Worm (Caenorhabditis elegans) whole organism, L4 larva: ENCODE data around the gene srh-2.

Source experiments
- D1046.2 ChIP-seq: fragments of 200-800 bp; sonication (Bioruptor generic); IDR thresholded peaks from 2 replicates; pipeline ENCODE4 v1.3.6; 2022; ENCODE audit warnings: missing genetic modification characterization, missing compliant biosample characterization
- F26F4.8 ChIP-seq: fragments of 200-800 bp; sonication (Bioruptor generic); conservative IDR thresholded peaks from 2 replicates; pipeline ENCODE4 v1.3.6; 2022; ENCODE audit warnings: missing genetic modification characterization, missing compliant biosample characterization
- F44E2.7 ChIP-seq: fragments of 200-800 bp; sonication (Bioruptor generic); IDR thresholded peaks from 2 replicates; pipeline ENCODE4 v2.1.2; 2022; ENCODE audit warnings: missing genetic modification characterization, missing compliant biosample characterization
- R02D3.7 ChIP-seq: fragments of 150-350 bp; sonication (generic microtip); optimal IDR thresholded peaks from 3 replicates; lab custom pipeline; 2014; ENCODE audit warnings: missing biosample characterization, missing genetic modification characterization
- T26A8.4 ChIP-seq: fragments of 200-800 bp; sonication (Bioruptor generic); IDR thresholded peaks from 2 replicates; pipeline ENCODE4 v1.3.6; 2022; ENCODE audit warnings: missing genetic modification characterization, missing compliant biosample characterization
- Y105C5A.15 ChIP-seq: fragments of 200-800 bp; sonication (Bioruptor generic); IDR thresholded peaks from 2 replicates; pipeline ENCODE4 v1.3.6; 2022; ENCODE audit warnings: missing genetic modification characterization, missing compliant biosample characterization
- Y5F2A.4 ChIP-seq: fragments of 200-800 bp; sonication (Bioruptor generic); optimal IDR thresholded peaks from 2 replicates; lab custom pipeline; 2018; ENCODE audit warnings: mild to moderate bottlenecking, missing genetic modification characterization, missing compliant biosample characterization
- Y75B8A.6 ChIP-seq: fragments of 200-800 bp; sonication (Bioruptor generic); IDR thresholded peaks from 2 replicates; pipeline ENCODE4 v1.3.6; 2022; ENCODE audit warnings: missing genetic modification reagents, missing genetic modification characterization, missing compliant biosample characterization
- ZK337.2 ChIP-seq: fragments of 200-800 bp; sonication (Bioruptor generic); IDR thresholded peaks from 2 replicates; pipeline ENCODE4 v1.3.6; 2022; ENCODE audit warnings: missing genetic modification reagents, missing genetic modification characterization, missing compliant biosample characterization
- ZK546.5 ChIP-seq, 2 experiments: sonication (generic microtip); optimal IDR thresholded peaks; 2 replicates each; lab custom pipeline; 2017; ENCODE audit warnings: missing biosample characterization in 2 of 2, missing genetic modification characterization in 2 of 2
- ama-1 ChIP-seq: fragments of 150-350 bp; optimal IDR thresholded peaks from 2 replicates; lab custom pipeline; 2014; ENCODE audit warnings: inconsistent platforms, mixed read lengths
- attf-4 ChIP-seq: sonication (generic microtip); optimal IDR thresholded peaks from 3 replicates; lab custom pipeline; 2017; ENCODE audit warnings: missing biosample characterization, missing genetic modification characterization
- ceh-20 ChIP-seq: fragments of 200-800 bp; sonication (Bioruptor generic); IDR thresholded peaks from 2 replicates; pipeline ENCODE4 v1.3.6; 2022; ENCODE audit warnings: missing genetic modification reagents, missing genetic modification characterization, missing compliant biosample characterization
- ceh-28 ChIP-seq: fragments of 150-350 bp; optimal IDR thresholded peaks from 2 replicates; lab custom pipeline; 2014; ENCODE audit warnings: missing biosample characterization, missing genetic modification reagents, missing genetic modification characterization
- ceh-32 ChIP-seq: sonication (generic microtip); optimal IDR thresholded peaks from 2 replicates; lab custom pipeline; 2016; ENCODE audit warnings: mild to moderate bottlenecking, missing genetic modification characterization, missing compliant biosample characterization; ENCODE audit not compliant: poor library complexity
- ceh-44 ChIP-seq: fragments of 200-800 bp; sonication (Bioruptor generic); IDR thresholded peaks from 2 replicates; pipeline ENCODE4 v1.3.6; 2022; ENCODE audit warnings: missing genetic modification reagents, missing genetic modification characterization, missing compliant biosample characterization
- ceh-62 ChIP-seq: sonication (generic microtip); optimal IDR thresholded peaks from 2 replicates; lab custom pipeline; 2017; ENCODE audit warnings: missing biosample characterization, missing genetic modification characterization
- ceh-82 ChIP-seq: sonication (generic microtip); optimal IDR thresholded peaks from 2 replicates; lab custom pipeline; 2017; ENCODE audit warnings: missing biosample characterization, missing genetic modification characterization
- ces-1 ChIP-seq: fragments of 150-350 bp; sonication (generic microtip); optimal IDR thresholded peaks from 4 replicates; lab custom pipeline; 2014; ENCODE audit warnings: missing biosample characterization, missing genetic modification reagents, missing genetic modification characterization
- cey-2 ChIP-seq: sonication (generic microtip); optimal IDR thresholded peaks from 3 replicates; lab custom pipeline; 2017; ENCODE audit warnings: missing genetic modification characterization, mild to moderate bottlenecking, missing compliant biosample characterization, antibody characterized with exemption, borderline replicate concordance; ENCODE audit not compliant: insufficient read depth
- daf-12 ChIP-seq: fragments of 150-350 bp; optimal IDR thresholded peaks from 2 replicates; lab custom pipeline; 2014; ENCODE audit warnings: missing biosample characterization, missing genetic modification reagents, missing genetic modification characterization
- dmd-6 ChIP-seq: fragments of 200-800 bp; sonication (Bioruptor generic); IDR thresholded peaks from 2 replicates; pipeline ENCODE4 v1.3.6; 2022; ENCODE audit warnings: missing genetic modification reagents, missing genetic modification characterization, missing compliant biosample characterization
- dmd-8 ChIP-seq: fragments of 200-800 bp; sonication (Bioruptor generic); IDR thresholded peaks from 2 replicates; pipeline ENCODE4 v1.3.6; 2022; ENCODE audit warnings: missing genetic modification characterization, missing compliant biosample characterization
- dve-1 ChIP-seq: sonication (generic microtip); optimal IDR thresholded peaks from 2 replicates; lab custom pipeline; 2017; ENCODE audit warnings: antibody characterized with exemption, mild to moderate bottlenecking, missing genetic modification characterization, missing compliant biosample characterization; ENCODE audit not compliant: insufficient read depth
- egl-27 ChIP-seq: sonication (generic microtip); optimal IDR thresholded peaks from 3 replicates; lab custom pipeline; 2017; ENCODE audit warnings: missing biosample characterization, missing genetic modification reagents, missing genetic modification characterization
- fkh-10 ChIP-seq: fragments of 150-350 bp; optimal IDR thresholded peaks from 2 replicates; lab custom pipeline; 2014; ENCODE audit warnings: missing biosample characterization, missing genetic modification reagents, missing genetic modification characterization
- hlh-30 ChIP-seq: sonication (generic microtip); optimal IDR thresholded peaks from 2 replicates; lab custom pipeline; 2017; ENCODE audit warnings: antibody characterized with exemption, mild to moderate bottlenecking, missing genetic modification characterization, missing compliant biosample characterization; ENCODE audit not compliant: insufficient read depth
- hmg-1.1 ChIP-seq: fragments of 200-800 bp; sonication (Bioruptor generic); IDR thresholded peaks from 2 replicates; pipeline ENCODE4 v1.3.6; 2022; ENCODE audit warnings: missing genetic modification reagents, missing genetic modification characterization, missing compliant biosample characterization
- lim-7 ChIP-seq: fragments of 200-800 bp; sonication (Bioruptor generic); IDR thresholded peaks from 2 replicates; pipeline ENCODE4 v1.3.6; 2022; ENCODE audit warnings: missing genetic modification characterization, missing compliant biosample characterization
- lin-1 ChIP-seq: fragments of 200-800 bp; sonication (Bioruptor generic); IDR thresholded peaks from 2 replicates; pipeline ENCODE4 v1.3.6; 2022; ENCODE audit warnings: missing genetic modification reagents, missing genetic modification characterization, missing compliant biosample characterization
- lin-29 ChIP-seq: fragments of 200-800 bp; sonication (Bioruptor generic); IDR thresholded peaks from 2 replicates; pipeline ENCODE4 v1.3.6; 2022; ENCODE audit warnings: missing genetic modification reagents, missing genetic modification characterization, missing compliant biosample characterization
- lin-38 ChIP-seq: fragments of 200-800 bp; sonication (Bioruptor generic); IDR thresholded peaks from 2 replicates; pipeline ENCODE4 v1.3.6; 2022; ENCODE audit warnings: missing genetic modification reagents, missing genetic modification characterization, missing compliant biosample characterization
- mdt-29 ChIP-seq: fragments of 200-800 bp; sonication (Bioruptor generic); IDR thresholded peaks from 2 replicates; pipeline ENCODE4 v1.3.6; 2022; ENCODE audit warnings: missing genetic modification reagents, missing genetic modification characterization, missing compliant biosample characterization
- mep-1 ChIP-seq: fragments of 150-350 bp; sonication (generic microtip); optimal IDR thresholded peaks from 3 replicates; lab custom pipeline; 2014; ENCODE audit warnings: missing biosample characterization, missing genetic modification characterization
- mes-2 ChIP-seq: sonication (generic microtip); optimal IDR thresholded peaks from 2 replicates; lab custom pipeline; 2016; ENCODE audit warnings: missing genotype, mild to moderate bottlenecking, missing genetic modification characterization, missing compliant biosample characterization; ENCODE audit not compliant: poor library complexity, severe bottlenecking
- nhr-10 ChIP-seq: fragments of 150-350 bp; optimal IDR thresholded peaks from 2 replicates; lab custom pipeline; 2014; ENCODE audit warnings: missing biosample characterization, missing genetic modification characterization
- nhr-111 ChIP-seq: fragments of 200-800 bp; sonication (Bioruptor generic); optimal IDR thresholded peaks from 2 replicates; lab custom pipeline; 2018; ENCODE audit warnings: mild to moderate bottlenecking, missing genetic modification characterization, missing compliant biosample characterization
- nhr-237 ChIP-seq: sonication (generic microtip); optimal IDR thresholded peaks from 2 replicates; lab custom pipeline; 2017; ENCODE audit warnings: missing biosample characterization, missing genetic modification characterization
- nhr-41 ChIP-seq: fragments of 200-800 bp; sonication (Bioruptor generic); IDR thresholded peaks from 2 replicates; pipeline ENCODE4 v1.3.6; 2022; ENCODE audit warnings: missing genetic modification reagents, missing genetic modification characterization, missing compliant biosample characterization
- nhr-48 ChIP-seq: sonication (generic microtip); optimal IDR thresholded peaks from 2 replicates; lab custom pipeline; 2016; ENCODE audit warnings: mild to moderate bottlenecking, missing genetic modification characterization, missing compliant biosample characterization
- nhr-77 ChIP-seq: fragments of 150-350 bp; optimal IDR thresholded peaks from 2 replicates; lab custom pipeline; 2014; ENCODE audit warnings: missing biosample characterization, missing genetic modification characterization
- set-16 ChIP-seq: fragments of 200-800 bp; sonication (Bioruptor generic); IDR thresholded peaks from 2 replicates; pipeline ENCODE4 v1.3.6; 2022; ENCODE audit warnings: missing genetic modification reagents, missing genetic modification characterization, missing compliant biosample characterization
- skn-1 ChIP-seq: fragments of 150-350 bp; optimal IDR thresholded peaks from 2 replicates; lab custom pipeline; 2014; ENCODE audit warnings: missing biosample characterization, missing genetic modification characterization
- snpc-4 ChIP-seq: fragments of 150-350 bp; optimal IDR thresholded peaks from 2 replicates; lab custom pipeline; 2014; ENCODE audit warnings: missing biosample characterization, missing genetic modification characterization
- spr-3 ChIP-seq: fragments of 200-800 bp; sonication (Bioruptor generic); optimal IDR thresholded peaks from 2 replicates; lab custom pipeline; 2018; ENCODE audit warnings: mild to moderate bottlenecking, missing genetic modification characterization, missing compliant biosample characterization
- tag-97 ChIP-seq: fragments of 200-800 bp; sonication (Bioruptor generic); IDR thresholded peaks from 2 replicates; pipeline ENCODE4 v1.3.6; 2022; ENCODE audit warnings: missing genetic modification characterization, missing compliant biosample characterization
- tra-1 ChIP-seq: fragments of 200-800 bp; sonication (Bioruptor generic); IDR thresholded peaks from 2 replicates; pipeline ENCODE4 v1.3.6; 2022; ENCODE audit warnings: missing genetic modification reagents, missing genetic modification characterization, missing compliant biosample characterization
- unc-130 ChIP-seq: sonication (generic microtip); optimal IDR thresholded peaks from 2 replicates; lab custom pipeline; 2016; ENCODE audit warnings: missing genetic modification reagents, missing genetic modification characterization, missing compliant biosample characterization
- unc-39 ChIP-seq: sonication (generic microtip); optimal IDR thresholded peaks from 2 replicates; lab custom pipeline; 2017; ENCODE audit warnings: missing biosample characterization, missing genetic modification characterization
- zag-1 ChIP-seq: fragments of 150-350 bp; optimal IDR thresholded peaks from 2 replicates; lab custom pipeline; 2014; ENCODE audit warnings: missing biosample characterization, missing genetic modification characterization
- zip-11 ChIP-seq: fragments of 200-800 bp; sonication (Bioruptor generic); IDR thresholded peaks from 2 replicates; pipeline ENCODE4 v1.3.6; 2022; ENCODE audit warnings: missing genetic modification characterization, missing compliant biosample characterization
- ztf-7 ChIP-seq: fragments of 150-350 bp; optimal IDR thresholded peaks from 2 replicates; lab custom pipeline; 2014; ENCODE audit warnings: missing biosample characterization, missing genetic modification characterization

srh-2 gene

DNA sequence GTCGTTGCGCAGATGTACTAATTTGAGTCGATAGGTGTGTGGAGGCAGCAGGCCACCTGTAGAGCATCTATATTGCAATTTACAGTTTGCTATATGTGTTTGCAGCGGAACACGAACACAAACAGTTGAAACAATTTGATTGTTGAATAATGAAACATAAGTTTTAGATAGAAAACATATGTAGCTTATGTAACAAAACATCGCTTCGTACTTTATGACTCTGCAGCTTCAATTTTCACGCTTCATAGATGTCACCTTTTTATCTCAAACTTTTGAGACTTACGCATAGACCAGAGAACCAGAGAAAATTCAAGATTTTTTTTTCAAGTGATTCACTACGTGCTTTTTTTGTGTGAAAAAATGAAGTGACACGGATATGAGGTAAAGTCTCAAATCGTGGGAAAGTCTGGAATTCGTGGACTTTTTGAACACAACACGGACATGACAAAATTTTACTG, 4.2 kb upstream of the srh-2 start, which contains the start of gene fbxb-72 (continued):
- TF ChIP-seq T26A8.4 (GFP tag; lab: Robert Waterston, UW) = peak; percentile 96
- no peak for TF ChIP-seq snpc-4 (tag; lab: Kevin White, UChicago)
- TF ChIP-seq hmg-1.1 (GFP tag; lab: Robert Waterston, UW) = no peak; the same call in 1 of the 2 replicates
- TF ChIP-seq attf-4 (tag; lab: Kevin White, UChicago) = no peak
- TF ChIP-seq zag-1 (tag; lab: Kevin White, UChicago) = no peak
- TF ChIP-seq ceh-82 (tag; lab: Kevin White, UChicago) = no peak
- TF ChIP-seq dmd-6 (GFP tag; lab: Robert Waterston, UW) = no peak
- no peak for TF ChIP-seq ceh-44
- peak; percentile 69; the same call in 1 of the 2 replicates for TF ChIP-seq Y75B8A.6 (GFP tag; lab: Robert Waterston, UW)
- peak; percentile 33 for TF ChIP-seq Y5F2A.4 (GFP tag; lab: Kevin White, UChicago)
- TF ChIP-seq ZK546.5 (tag; optimal IDR thresholded peaks at IDR 0.05; lab: Kevin White, UChicago) = no peak
- no peak; the same call in 1 of the 2 replicates for TF ChIP-seq lin-29
- TF ChIP-seq ceh-32 = no peak
- TF ChIP-seq nhr-111 (GFP tag; lab: Kevin White, UChicago) = no peak
- peak; percentile 68 for TF ChIP-seq nhr-48 (tag; lab: Kevin White, UChicago)
- TF ChIP-seq F44E2.7 (GFP tag; lab: Robert Waterston, UW) = no peak
- no peak for TF ChIP-seq ZK337.2 (GFP tag; lab: Robert Waterston, UW)
- TF ChIP-seq D1046.2 (GFP tag; lab: Robert Waterston, UW) = no peak
- TF ChIP-seq nhr-77 (tag; lab: Kevin White, UChicago) = peak; percentile 93
- no peak; the same call in 1 of the 2 replicates for TF ChIP-seq lin-1 (GFP tag; lab: Robert Waterston, UW)
- no peak for TF ChIP-seq skn-1 (tag; lab: Kevin White, UChicago)
- TF ChIP-seq spr-3 = peak; percentile 22
- TF ChIP-seq unc-130 (GFP tag; lab: Kevin White, UChicago) = no peak
- peak; percentile 58 for TF ChIP-seq lin-38
- TF ChIP-seq nhr-10 = peak; percentile 96
- no peak for TF ChIP-seq zip-11
- no peak; the same call in 1 of the 2 replicates for TF ChIP-seq tra-1 (GFP tag; lab: Robert Waterston, UW)
- TF ChIP-seq ces-1 (GFP tag; lab: Kevin White, UChicago) = no peak
- TF ChIP-seq ceh-28 (tag; lab: Kevin White, UChicago) = no peak
- TF ChIP-seq ceh-20 (GFP tag; lab: Robert Waterston, UW) = peak; percentile 59
- TF ChIP-seq tag-97 (GFP tag; lab: Robert Waterston, UW) = no peak
- peak; percentile 8; the same call in 1 of the 2 replicates for TF ChIP-seq Y105C5A.15 (GFP tag; lab: Robert Waterston, UW)
- 0 out of 2 replicates have a peak, but pooled peaks have one; percentile 19 for TF ChIP-seq lim-7 (GFP tag; lab: Robert Waterston, UW)
- peak; percentile 43 for TF ChIP-seq hlh-30
- peak; percentile 32; the same call in 1 of the 2 replicates for TF ChIP-seq mdt-29 (GFP tag; lab: Robert Waterston, UW)
- TF ChIP-seq R02D3.7 (tag; lab: Kevin White, UChicago) = no peak
- TF ChIP-seq mes-2 (tag; lab: Kevin White, UChicago) = peak; percentile 86
- TF ChIP-seq egl-27 = no peak
- no peak for TF ChIP-seq daf-12 (tag; lab: Kevin White, UChicago)
- peak; percentile 90 for TF ChIP-seq dve-1
- TF ChIP-seq ama-1 (lab: Kevin White, UChicago) = peak; percentile 99
- no peak for TF ChIP-seq unc-39 (tag; lab: Kevin White, UChicago)
- TF ChIP-seq ztf-7 (tag; lab: Kevin White, UChicago) = peak; percentile 66
- 0 out of 2 replicates have a peak, but pooled peaks have one; percentile 7 for TF ChIP-seq nhr-41 (GFP tag; lab: Robert Waterston, UW)
- TF ChIP-seq ceh-62 = no peak
- TF ChIP-seq F26F4.8 (GFP tag; lab: Robert Waterston, UW) = no peak
- TF ChIP-seq cey-2 (tag; lab: Kevin White, UChicago) = no peak
- TF ChIP-seq mep-1 (tag; lab: Kevin White, UChicago) = peak; percentile 96
- TF ChIP-seq set-16 (GFP tag; lab: Robert Waterston, UW) = no peak
- no peak for TF ChIP-seq fkh-10 (GFP tag; lab: Kevin White, UChicago)
- TF ChIP-seq nhr-237 (tag; lab: Kevin White, UChicago) = no peak
- TF ChIP-seq dmd-8 (GFP tag; lab: Robert Waterston, UW) = no peak
